Worm (Caenorhabditis elegans): ENCODE data around the gene F38A1.6.

ce11 chrIV:1225596-1226232, 25.9 kb upstream of the F38A1.6 start, which contains the start of gene W09G12.8:
- no peak for TF ChIP-seq ama-1 (optimal IDR thresholded peaks at IDR 0.05)
- no peak for TF ChIP-seq scrt-1 (GFP tag; IDR thresholded peaks at IDR 0.05)
- no peak for TF ChIP-seq tbx-37 (GFP tag; conservative IDR thresholded peaks at IDR 0.05)
- no peak for TF ChIP-seq hmg-4 (GFP tag; optimal IDR thresholded peaks at IDR 0.05)
- TF ChIP-seq aly-1 (tag; optimal IDR thresholded peaks at IDR 0.05), result no peak
- TF ChIP-seq ets-7 (tag; optimal IDR thresholded peaks at IDR 0.05), result no peak
- no peak for TF ChIP-seq sea-1 (GFP tag; conservative IDR thresholded peaks at IDR 0.05)
- TF ChIP-seq B0310.2 (tag; optimal IDR thresholded peaks at IDR 0.05), result no peak
- no peak for TF ChIP-seq F13C5.2 (tag; optimal IDR thresholded peaks at IDR 0.05)
